Fruit fly (Drosophila melanogaster): ENCODE measurements around the gene La.

La gene

dm6 chr2L:20340635-20341034, 9.2 kb downstream of the La start (continued):
- TF ChIP-seq topi (GFP tag; optimal IDR thresholded peaks at IDR 0.05) = no peak
- TF ChIP-seq CG10631 (GFP tag; optimal IDR thresholded peaks at IDR 0.05) = peak; percentile 59
- peak; percentile 63 for TF ChIP-seq Sox14 (GFP tag; optimal IDR thresholded peaks at IDR 0.05)
- no peak for TF ChIP-seq CG31627 (GFP tag; optimal IDR thresholded peaks at IDR 0.05)
- peak; percentile 58 for TF ChIP-seq CG4318 (GFP tag; optimal IDR thresholded peaks at IDR 0.05)
- TF ChIP-seq Blimp-1 (GFP tag; optimal IDR thresholded peaks at IDR 0.05) = no peak
- TF ChIP-seq CG11902 (GFP tag; optimal IDR thresholded peaks at IDR 0.05) = no peak

- TF ChIP-seq CG6163 (GFP tag; IDR thresholded peaks at IDR 0.05) (no peak), CG8319 (GFP tag; optimal IDR thresholded peaks at IDR 0.05) (no peak), fkh (GFP tag; optimal IDR thresholded peaks at IDR 0.05) (peak; percentile 55), spab (GFP tag; optimal IDR thresholded peaks at IDR 0.05) (no peak), CG34406 (GFP tag; optimal IDR thresholded peaks at IDR 0.05) (no peak), CG9139 (GFP tag; optimal IDR thresholded peaks at IDR 0.05) (no peak), Eip93F (GFP tag; optimal IDR thresholded peaks at IDR 0.05) (peak; percentile 6), vri (GFP tag; optimal IDR thresholded peaks at IDR 0.05) (peak; percentile 83), fd85E (GFP tag; optimal IDR thresholded peaks at IDR 0.05) (no peak), ss (GFP tag; optimal IDR thresholded peaks at IDR 0.05) (no peak)
Measured at dm6 chr2L:20337800-20338199, 12.0 kb downstream of the La start.

- TF ChIP-seq Gug (GFP tag; IDR thresholded peaks at IDR 0.05) (peak; percentile 68), achi (GFP tag; optimal IDR thresholded peaks at IDR 0.05) (peak; percentile 71), Blimp-1 (GFP tag; optimal IDR thresholded peaks at IDR 0.05) (no peak), pdm3 (GFP tag; optimal IDR thresholded peaks at IDR 0.05) (peak; percentile 40), Lpt (GFP tag; optimal IDR thresholded peaks at IDR 0.05) (peak; percentile 71), cyc (GFP tag; optimal IDR thresholded peaks at IDR 0.05) (no peak), CG31627 (GFP tag; optimal IDR thresholded peaks at IDR 0.05) (no peak), acj6 (GFP tag; optimal IDR thresholded peaks at IDR 0.05) (peak; percentile 57), CG3919 (GFP tag; optimal IDR thresholded peaks at IDR 0.05) (peak; percentile 60), Ets21C (GFP tag; optimal IDR thresholded peaks at IDR 0.05) (no peak), lz (GFP tag; optimal IDR thresholded peaks at IDR 0.05) (no peak), ss (GFP tag; optimal IDR thresholded peaks at IDR 0.05) (no peak), CG6854 (GFP tag; optimal IDR thresholded peaks at IDR 0.05) (no peak), CG11762 (GFP tag; optimal IDR thresholded peaks at IDR 0.05; ENCODE audit: insufficient read depth) (peak; percentile 26), Hr38 (GFP tag; optimal IDR thresholded peaks at IDR 0.05) (no peak), CG34406 (GFP tag; optimal IDR thresholded peaks at IDR 0.05) (peak; percentile 39), CG6163 (GFP tag; IDR thresholded peaks at IDR 0.05) (peak; percentile 76), Eip78C (GFP tag) (peak; percentile 84), CG1621 (tag; optimal IDR thresholded peaks at IDR 0.05) (no peak), fkh (GFP tag; optimal IDR thresholded peaks at IDR 0.05) (no peak), CG6792 (GFP tag; optimal IDR thresholded peaks at IDR 0.05) (peak; percentile 32), dac (GFP tag; optimal IDR thresholded peaks at IDR 0.05) (peak; percentile 62), CG16779 (tag; optimal IDR thresholded peaks at IDR 0.05) (no peak), fd85E (GFP tag; optimal IDR thresholded peaks at IDR 0.05) (no peak), topi (GFP tag; optimal IDR thresholded peaks at IDR 0.05) (no peak), CG32006 (GFP tag; optimal IDR thresholded peaks at IDR 0.05) (peak; percentile 88), Smox (GFP tag; optimal IDR thresholded peaks at IDR 0.05) (no peak), vri (GFP tag; optimal IDR thresholded peaks at IDR 0.05) (no peak), CG10669 (GFP tag; optimal IDR thresholded peaks at IDR 0.05) (peak; percentile 40), CG8319 (GFP tag; optimal IDR thresholded peaks at IDR 0.05) (no peak), dsx (GFP tag; optimal IDR thresholded peaks at IDR 0.05; ENCODE audit: poor library complexity, severe bottlenecking) (peak; percentile 31), esn (GFP tag; optimal IDR thresholded peaks at IDR 0.05) (peak; percentile 7), svp (GFP tag) (no peak), spab (GFP tag; optimal IDR thresholded peaks at IDR 0.05) (peak; percentile 20), CG11294 (GFP tag; IDR thresholded peaks at IDR 0.05) (peak; percentile 63), Eip93F (GFP tag; optimal IDR thresholded peaks at IDR 0.05) (no peak), CG6808 (GFP tag; optimal IDR thresholded peaks at IDR 0.05) (no peak), net (GFP tag; optimal IDR thresholded peaks at IDR 0.05) (peak; percentile 69), CG8119 (GFP tag; IDR thresholded peaks at IDR 0.05) (peak; percentile 86), Sox14 (GFP tag; optimal IDR thresholded peaks at IDR 0.05) (peak; percentile 29), Hr39 (GFP tag; optimal IDR thresholded peaks at IDR 0.05) (no peak), CG11902 (GFP tag; optimal IDR thresholded peaks at IDR 0.05) (no peak), CG6276 (GFP tag; optimal IDR thresholded peaks at IDR 0.05) (peak; percentile 76)
Measured at dm6 chr2L:20334918-20335317, 14.9 kb downstream of the La start.

All from whole organism, prepupa.